Fruit fly (Drosophila melanogaster) whole organism, prepupa: ENCODE data around the gene Ir67a.

Experiments used
- Blimp-1 ChIP-seq: fragments of 200-800 bp; sonication (Bioruptor generic); optimal IDR thresholded peaks from 3 replicates; lab custom pipeline; 2017; ENCODE audit warnings: missing biosample characterization, missing genetic modification characterization, mild to moderate bottlenecking, moderate library complexity, missing genetic modification reagents
- CG10631 ChIP-seq: fragments of 200-800 bp; sonication (Bioruptor generic); optimal IDR thresholded peaks from 2 replicates; lab custom pipeline; 2016; ENCODE audit warnings: missing biosample characterization, missing genetic modification characterization
- CG11762 ChIP-seq: fragments of 200-800 bp; sonication (Bioruptor generic); optimal IDR thresholded peaks from 3 replicates; lab custom pipeline; 2016; ENCODE audit warnings: missing biosample characterization, missing genetic modification characterization; ENCODE audit not compliant: insufficient read depth
- CG1621 ChIP-seq: fragments of 200-800 bp; sonication (Bioruptor generic); optimal IDR thresholded peaks from 3 replicates; lab custom pipeline; 2018; ENCODE audit warnings: missing biosample characterization, mild to moderate bottlenecking, missing genetic modification characterization
- CG16779 ChIP-seq: fragments of 200-800 bp; sonication (Bioruptor generic); optimal IDR thresholded peaks from 3 replicates; lab custom pipeline; 2017; ENCODE audit warnings: missing biosample characterization, mild to moderate bottlenecking, missing genetic modification characterization
- CG3032 ChIP-seq: fragments of 200-800 bp; optimal IDR thresholded peaks from 2 replicates; lab custom pipeline; 2019; ENCODE audit warnings: missing biosample characterization, mild to moderate bottlenecking, missing genetic modification characterization, moderate library complexity
- CG31627 ChIP-seq: fragments of 200-800 bp; sonication (Bioruptor generic); optimal IDR thresholded peaks from 3 replicates; lab custom pipeline; 2016; ENCODE audit warnings: missing biosample characterization, missing genetic modification characterization
- CG32006 ChIP-seq: fragments of 200-800 bp; sonication (Bioruptor generic); optimal IDR thresholded peaks from 3 replicates; lab custom pipeline; 2017; ENCODE audit warnings: missing biosample characterization, mild to moderate bottlenecking, missing genetic modification characterization
- CG3919 ChIP-seq: fragments of 200-800 bp; sonication (Bioruptor generic); optimal IDR thresholded peaks from 3 replicates; lab custom pipeline; 2016; ENCODE audit warnings: missing biosample characterization, missing genetic modification characterization
- CG6163 ChIP-seq: fragments of 200-800 bp; sonication (Bioruptor generic); IDR thresholded peaks from 3 replicates; pipeline ENCODE4 v1.3.6; 2022; ENCODE audit warnings: missing biosample characterization, missing genetic modification characterization
- CG6276 ChIP-seq: fragments of 200-800 bp; sonication (Bioruptor generic); optimal IDR thresholded peaks from 2 replicates; lab custom pipeline; 2017; ENCODE audit warnings: missing biosample characterization, mild to moderate bottlenecking, missing genetic modification characterization
- CG6792 ChIP-seq: fragments of 200-800 bp; sonication (Bioruptor generic); optimal IDR thresholded peaks from 3 replicates; lab custom pipeline; 2016; ENCODE audit warnings: missing biosample characterization, missing genetic modification characterization
- CG6808 ChIP-seq: fragments of 200-800 bp; sonication (Bioruptor generic); optimal IDR thresholded peaks from 3 replicates; lab custom pipeline; 2017; ENCODE audit warnings: missing biosample characterization, missing genetic modification characterization, mild to moderate bottlenecking, moderate library complexity, missing genetic modification reagents
- CG6854 ChIP-seq: fragments of 200-800 bp; sonication (Bioruptor generic); optimal IDR thresholded peaks from 2 replicates; lab custom pipeline; 2017; ENCODE audit warnings: missing biosample characterization, mild to moderate bottlenecking, missing genetic modification characterization
- CG7368 ChIP-seq: fragments of 200-800 bp; sonication (Bioruptor generic); optimal IDR thresholded peaks from 3 replicates; lab custom pipeline; 2016; ENCODE audit warnings: missing biosample characterization, missing genetic modification characterization
- CG8119 ChIP-seq: fragments of 200-800 bp; sonication (Bioruptor generic); IDR thresholded peaks from 3 replicates; pipeline ENCODE4 v1.3.6; 2022; ENCODE audit warnings: missing biosample characterization, missing genetic modification characterization
- CG8319 ChIP-seq: fragments of 200-800 bp; sonication (Bioruptor generic); optimal IDR thresholded peaks from 3 replicates; lab custom pipeline; 2016; ENCODE audit warnings: missing biosample characterization, missing genetic modification characterization
- CG8632 ChIP-seq: fragments of 200-800 bp; sonication (Bioruptor generic); optimal IDR thresholded peaks from 3 replicates; lab custom pipeline; 2016; ENCODE audit warnings: missing biosample characterization, missing genetic modification characterization
- CG9139 ChIP-seq: fragments of 200-800 bp; sonication (Bioruptor generic); optimal IDR thresholded peaks from 3 replicates; lab custom pipeline; 2017; ENCODE audit warnings: missing biosample characterization, mild to moderate bottlenecking, missing genetic modification characterization
- Eip75B ChIP-seq: fragments of 200-800 bp; sonication (Bioruptor generic); optimal IDR thresholded peaks from 3 replicates; lab custom pipeline; 2016; ENCODE audit warnings: missing biosample characterization, missing genetic modification characterization
- Eip78C ChIP-seq: fragments of 200-800 bp; sonication (Bioruptor generic); peaks from one replicate; lab custom pipeline; 2016; ENCODE audit warnings: missing biosample characterization, missing genetic modification characterization
- Eip93F ChIP-seq: fragments of 200-800 bp; sonication (Bioruptor generic); optimal IDR thresholded peaks from 2 replicates; lab custom pipeline; 2016; ENCODE audit warnings: missing biosample characterization, mild to moderate bottlenecking, missing genetic modification characterization
- Ets21C ChIP-seq: fragments of 200-800 bp; sonication (Bioruptor generic); optimal IDR thresholded peaks from 3 replicates; lab custom pipeline; 2016; ENCODE audit warnings: missing biosample characterization, missing genetic modification characterization
- Ets96B ChIP-seq: fragments of 200-800 bp; optimal IDR thresholded peaks from 2 replicates; lab custom pipeline; 2019; ENCODE audit warnings: missing biosample characterization, mild to moderate bottlenecking, missing genetic modification characterization, moderate library complexity
- Gug ChIP-seq: fragments of 200-800 bp; sonication (Bioruptor generic); IDR thresholded peaks from 2 replicates; pipeline ENCODE4 v1.3.6; 2022; ENCODE audit warnings: missing biosample characterization, missing genetic modification characterization
- Hr38 ChIP-seq: sonication (Bioruptor generic); optimal IDR thresholded peaks from 2 replicates; lab custom pipeline; 2016; ENCODE audit warnings: missing biosample characterization, missing genetic modification characterization
- Hr39 ChIP-seq: fragments of 200-800 bp; sonication (Bioruptor generic); optimal IDR thresholded peaks from 2 replicates; lab custom pipeline; 2016; ENCODE audit warnings: missing biosample characterization, missing genetic modification characterization
- Hr4 ChIP-seq: fragments of 200-800 bp; sonication (Bioruptor generic); optimal IDR thresholded peaks from 3 replicates; lab custom pipeline; 2016; ENCODE audit warnings: missing biosample characterization, missing genetic modification characterization
- Lpt ChIP-seq: fragments of 200-800 bp; sonication (Bioruptor generic); optimal IDR thresholded peaks from 3 replicates; lab custom pipeline; 2016; ENCODE audit warnings: missing biosample characterization, missing genetic modification characterization
- OdsH ChIP-seq: fragments of 200-800 bp; sonication (Bioruptor generic); optimal IDR thresholded peaks from 3 replicates; lab custom pipeline; 2016; ENCODE audit warnings: missing biosample characterization, missing genetic modification characterization
- Smox ChIP-seq: fragments of 200-800 bp; sonication (Bioruptor generic); optimal IDR thresholded peaks from 3 replicates; lab custom pipeline; 2016; ENCODE audit warnings: missing biosample characterization, missing genetic modification characterization
- Sox15 ChIP-seq: fragments of 200-800 bp; sonication (Bioruptor generic); optimal IDR thresholded peaks from 3 replicates; lab custom pipeline; 2016; ENCODE audit warnings: missing biosample characterization, missing genetic modification characterization
- achi ChIP-seq: fragments of 200-800 bp; sonication (Bioruptor generic); optimal IDR thresholded peaks from 3 replicates; lab custom pipeline; 2016; ENCODE audit warnings: missing biosample characterization, missing genetic modification characterization
- cyc ChIP-seq: fragments of 200-800 bp; sonication (Bioruptor generic); optimal IDR thresholded peaks from 3 replicates; lab custom pipeline; 2016; ENCODE audit warnings: missing biosample characterization, missing genetic modification characterization
- dac ChIP-seq: fragments of 200-800 bp; sonication (Bioruptor generic); optimal IDR thresholded peaks from 2 replicates; lab custom pipeline; 2017; ENCODE audit warnings: missing biosample characterization, mild to moderate bottlenecking, missing genetic modification characterization
- eg ChIP-seq: fragments of 200-800 bp; sonication (Bioruptor generic); IDR thresholded peaks from 3 replicates; pipeline ENCODE4 v1.3.6; 2022; ENCODE audit warnings: missing biosample characterization, missing genetic modification characterization
- fd59A ChIP-seq: fragments of 200-800 bp; sonication (Bioruptor generic); optimal IDR thresholded peaks from 2 replicates; lab custom pipeline; 2017; ENCODE audit warnings: missing biosample characterization, mild to moderate bottlenecking, missing genetic modification characterization, missing genetic modification reagents
- fkh ChIP-seq: fragments of 200-800 bp; sonication (Bioruptor generic); optimal IDR thresholded peaks from 3 replicates; lab custom pipeline; 2017; ENCODE audit warnings: missing biosample characterization, mild to moderate bottlenecking, missing genetic modification characterization, moderate library complexity
- net ChIP-seq: fragments of 200-800 bp; sonication (Bioruptor generic); optimal IDR thresholded peaks from 3 replicates; lab custom pipeline; 2016; ENCODE audit warnings: missing biosample characterization, missing genetic modification characterization
- pdm3 ChIP-seq: fragments of 200-800 bp; sonication (Bioruptor generic); optimal IDR thresholded peaks from 3 replicates; lab custom pipeline; 2016; ENCODE audit warnings: missing biosample characterization, missing genetic modification characterization
- salr ChIP-seq, 2 experiments: fragments of 200-800 bp; sonication (Bioruptor generic); optimal IDR thresholded peaks; 3 replicates each; lab custom pipeline; 2016 to 2018; ENCODE audit warnings: missing biosample characterization in 2 of 2, missing genetic modification characterization in 2 of 2, mild to moderate bottlenecking in 1 of 2
- spab ChIP-seq: fragments of 200-800 bp; sonication (Bioruptor generic); optimal IDR thresholded peaks from 2 replicates; lab custom pipeline; 2017; ENCODE audit warnings: missing biosample characterization, mild to moderate bottlenecking, missing genetic modification characterization, missing genetic modification reagents
- ss ChIP-seq, 2 experiments: fragments of 200-800 bp; sonication (Bioruptor generic); optimal IDR thresholded peaks; 2 replicates in 1 of 2; 3 replicates in 1 of 2; lab custom pipeline; 2017 to 2018; ENCODE audit warnings: mild to moderate bottlenecking in 2 of 2, missing biosample characterization in 2 of 2, missing genetic modification characterization in 2 of 2, moderate library complexity in 1 of 2
- svp ChIP-seq: fragments of 200-800 bp; sonication (Bioruptor generic); peaks from one replicate; lab custom pipeline; 2016; ENCODE audit warnings: missing biosample characterization, missing genetic modification characterization
- topi ChIP-seq: fragments of 200-800 bp; sonication (Bioruptor generic); optimal IDR thresholded peaks from 3 replicates; lab custom pipeline; 2016; ENCODE audit warnings: missing biosample characterization, missing genetic modification characterization
- vri ChIP-seq: fragments of 200-800 bp; sonication (Bioruptor generic); optimal IDR thresholded peaks from 3 replicates; lab custom pipeline; 2016; ENCODE audit warnings: missing biosample characterization, mild to moderate bottlenecking, missing genetic modification characterization

Ir67a gene

DNA sequence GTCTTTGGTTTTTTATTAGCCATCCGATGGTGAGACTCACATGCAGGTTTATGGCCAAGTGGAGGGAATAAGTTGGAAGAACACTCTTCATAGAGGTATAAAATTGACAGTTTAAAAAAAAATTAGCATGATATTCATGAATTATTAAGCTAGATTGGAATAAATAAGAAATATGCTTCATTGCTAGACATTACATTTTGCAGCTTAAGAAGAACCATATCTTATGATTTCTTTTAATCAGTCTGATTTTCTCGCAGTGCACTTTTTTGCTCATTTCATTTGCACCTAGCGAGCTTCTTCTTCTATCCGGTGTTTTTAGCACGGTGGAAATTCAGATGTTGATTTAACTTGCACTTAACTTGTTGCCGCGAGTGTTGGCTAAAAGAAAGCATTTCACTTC lies 26.1 kb upstream of the Ir67a start (continued):
- TF ChIP-seq Smox (no peak), CG11762 (GFP tag; lab: Kevin White, UChicago) (no peak), Hr38 (GFP tag; lab: Kevin White, UChicago) (no peak), CG1621 (tag; lab: Kevin White, UChicago) (no peak), pdm3 (GFP tag; lab: Kevin White, UChicago) (no peak), Eip78C (peak; percentile 13)

DNA sequence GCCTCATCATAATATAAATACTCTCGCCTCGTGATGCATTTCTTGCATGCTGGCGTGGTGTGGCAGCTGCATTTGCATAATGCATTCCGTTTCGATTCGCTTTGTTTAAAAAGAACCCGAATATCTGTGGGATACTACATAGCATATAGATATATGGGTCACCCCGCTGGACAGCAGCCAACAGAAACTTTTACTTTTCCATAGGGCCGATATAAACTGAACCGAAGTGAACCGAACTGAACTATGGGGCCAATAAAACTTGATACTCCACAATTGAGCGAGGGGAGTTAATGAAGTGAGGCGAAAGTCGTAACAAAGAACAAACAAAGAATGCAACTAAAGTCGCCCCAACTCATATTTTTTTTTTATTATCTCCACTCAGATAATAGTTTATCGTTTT lies 25.4 kb upstream of the Ir67a start:
- TF ChIP-seq Eip93F (GFP tag; lab: Kevin White, UChicago) = no peak
- peak; percentile 8 for TF ChIP-seq Eip78C

DNA sequence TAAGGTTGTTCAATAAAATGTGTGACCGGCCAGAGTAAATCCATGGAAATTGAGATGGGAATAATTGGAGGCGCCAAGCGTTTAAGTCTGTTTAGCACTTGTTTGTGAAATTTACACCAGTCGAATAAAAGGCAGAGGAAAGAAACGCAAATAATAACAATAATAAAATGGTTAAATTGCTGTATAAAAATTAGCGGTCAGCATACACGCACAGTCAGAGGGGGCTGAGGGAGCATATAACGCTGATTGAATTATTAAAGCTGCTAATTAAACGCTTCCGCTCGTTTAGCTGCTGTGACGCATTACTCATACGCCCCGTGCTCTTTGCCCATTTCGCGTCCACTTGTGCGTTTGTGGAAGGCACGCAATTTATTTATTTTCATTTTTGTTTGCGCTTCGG lies 23.9 kb upstream of the Ir67a start:
- TF ChIP-seq fkh (peak; percentile 62), Sox15 (no peak), dac (no peak)
- TF ChIP-seq, all 60 proteins: peak for 1

DNA sequence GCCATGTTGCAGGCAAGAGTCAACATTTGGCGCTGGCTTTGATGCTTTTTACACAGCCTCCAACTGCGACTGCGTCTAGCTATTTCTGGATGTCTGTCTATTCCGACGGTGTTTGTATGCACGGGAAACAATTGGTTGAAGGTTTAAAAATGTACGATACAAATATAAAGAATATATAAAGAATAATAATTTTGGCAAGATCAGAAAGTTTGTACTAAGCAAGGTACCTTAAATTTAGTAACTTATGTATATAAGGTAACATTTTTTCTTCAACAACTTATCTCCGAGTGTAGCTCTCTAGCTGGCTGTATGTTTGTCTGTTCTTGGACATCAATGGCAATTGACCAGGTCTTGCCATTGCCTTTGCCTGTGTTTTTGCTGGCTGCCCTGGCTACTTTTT lies 23.1 kb upstream of the Ir67a start:
- TF ChIP-seq topi (GFP tag; lab: Kevin White, UChicago) (no peak), fkh (no peak), CG10631 (GFP tag; lab: Kevin White, UChicago) (peak; percentile 67), CG8319 (GFP tag; lab: Kevin White, UChicago) (no peak), salr (GFP tag; optimal IDR thresholded peaks at IDR 0.05; lab: Kevin White, UChicago) (peak in 1 of 2 experiments; percentile 70), pdm3 (GFP tag; lab: Kevin White, UChicago) (peak; percentile 48), svp (GFP tag; lab: Kevin White, UChicago) (no peak), CG3032 (tag; lab: Kevin White, UChicago) (peak; percentile 40), Hr4 (GFP tag; lab: Kevin White, UChicago) (peak; percentile 88), vri (no peak), dac (peak; percentile 71), CG1621 (tag; lab: Kevin White, UChicago) (no peak), Ets96B (tag; lab: Kevin White, UChicago) (peak; percentile 56), CG8119 (GFP tag; lab: Robert Waterston, UW) (peak; percentile 90), Hr38 (GFP tag; lab: Kevin White, UChicago) (no peak), Sox15 (no peak), Lpt (GFP tag; lab: Kevin White, UChicago) (peak; percentile 75), cyc (GFP tag; lab: Kevin White, UChicago) (no peak), CG6792 (GFP tag; lab: Kevin White, UChicago) (peak; percentile 3), Eip75B (GFP tag; lab: Kevin White, UChicago) (peak; percentile 37), OdsH (GFP tag; lab: Kevin White, UChicago) (peak; percentile 73), Smox (no peak), CG7368 (GFP tag; lab: Kevin White, UChicago) (peak; percentile 22), Gug (GFP tag; lab: Robert Waterston, UW) (peak; percentile 76), CG11762 (GFP tag; lab: Kevin White, UChicago) (peak; percentile 1), CG3919 (GFP tag; lab: Kevin White, UChicago) (peak; percentile 71), Ets21C (GFP tag; lab: Kevin White, UChicago) (no peak), ss (GFP tag; optimal IDR thresholded peaks at IDR 0.05; lab: Kevin White, UChicago) (no peak), CG16779 (tag; lab: Kevin White, UChicago) (peak; percentile 34), CG6854 (GFP tag; lab: Kevin White, UChicago) (no peak), CG6276 (GFP tag; lab: Kevin White, UChicago) (peak; percentile 80), CG32006 (peak; percentile 91), Hr39 (GFP tag; lab: Kevin White, UChicago) (no peak), CG6163 (GFP tag; lab: Robert Waterston, UW) (peak; percentile 87), fd59A (GFP tag; lab: Kevin White, UChicago) (no peak), eg (GFP tag; lab: Robert Waterston, UW) (peak; percentile 87), net (GFP tag; lab: Kevin White, UChicago) (peak; percentile 58), CG6808 (GFP tag; lab: Kevin White, UChicago) (peak; percentile 38), Blimp-1 (no peak), CG9139 (no peak), achi (peak; percentile 70), CG8632 (GFP tag; lab: Kevin White, UChicago) (no peak), CG31627 (GFP tag; lab: Kevin White, UChicago) (no peak), spab (no peak)
